Worm (Caenorhabditis elegans): Measurements from ENCODE around the gene dolk-1.

dolk-1 gene

DNA sequence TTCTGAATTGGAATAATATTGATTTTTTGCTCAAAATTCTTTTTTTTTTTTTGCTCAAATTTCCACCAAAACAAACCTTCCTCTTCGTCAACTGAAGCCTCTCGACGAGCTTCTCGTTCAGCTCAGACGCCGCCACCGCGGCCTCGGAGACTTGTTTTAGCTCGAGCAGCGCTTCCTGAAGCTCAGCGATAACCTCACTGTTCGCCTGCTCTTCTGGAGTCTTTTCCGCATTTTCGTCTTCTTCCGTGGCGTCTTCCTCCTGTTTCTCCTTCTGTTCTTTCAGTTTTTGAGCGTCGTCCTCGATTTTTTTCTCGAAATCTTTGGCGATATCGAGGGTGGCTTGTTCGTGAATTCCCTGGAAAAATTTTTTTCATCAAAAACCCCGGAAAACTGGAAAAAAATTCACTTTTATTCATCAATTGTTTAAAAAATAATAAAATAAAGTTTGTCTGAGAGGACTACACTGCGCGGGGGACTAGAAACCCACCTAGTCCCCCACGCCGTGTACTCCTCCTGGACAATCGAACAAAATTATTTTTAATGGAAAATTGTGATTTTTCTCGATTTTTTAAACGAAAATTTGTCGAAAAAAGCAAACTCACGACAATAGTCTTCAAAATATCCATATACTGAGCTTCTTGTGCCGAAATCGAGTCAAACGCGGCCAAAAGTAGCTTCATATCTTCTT is 12.8 kb upstream of the dolk-1 start:
- TF ChIP-seq W03F9.2 (tag; optimal IDR thresholded peaks at IDR 0.05), result peak; percentile 74
- TF ChIP-seq dao-5 (tag; optimal IDR thresholded peaks at IDR 0.05), result no peak
- TF ChIP-seq him-1 (tag; optimal IDR thresholded peaks at IDR 0.05), result peak; percentile 89

DNA sequence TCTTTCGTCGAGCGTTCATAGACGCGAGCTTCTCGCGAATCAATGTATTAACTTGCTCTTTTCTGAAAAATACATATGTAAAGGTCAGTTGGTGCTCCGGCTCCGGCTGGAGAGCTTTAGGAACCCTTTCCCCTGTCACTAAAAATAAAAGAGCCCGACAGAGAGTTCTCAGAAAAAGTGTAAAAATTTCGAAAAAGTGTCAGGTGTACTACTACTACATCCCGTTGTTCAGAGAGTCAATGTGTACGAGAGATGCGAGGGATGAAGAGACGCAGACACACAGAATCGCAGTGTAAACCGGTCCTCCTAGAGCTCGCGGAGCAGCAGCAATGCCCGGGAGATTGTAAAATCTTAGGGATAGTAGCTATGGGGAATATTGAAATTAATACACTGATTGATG is 9.2 kb upstream of the dolk-1 start:
- TF ChIP-seq W03F9.2 (tag; optimal IDR thresholded peaks at IDR 0.05), result no peak
- no peak for TF ChIP-seq dao-5 (tag; optimal IDR thresholded peaks at IDR 0.05)
- TF ChIP-seq him-1 (tag; optimal IDR thresholded peaks at IDR 0.05), result no peak

DNA sequence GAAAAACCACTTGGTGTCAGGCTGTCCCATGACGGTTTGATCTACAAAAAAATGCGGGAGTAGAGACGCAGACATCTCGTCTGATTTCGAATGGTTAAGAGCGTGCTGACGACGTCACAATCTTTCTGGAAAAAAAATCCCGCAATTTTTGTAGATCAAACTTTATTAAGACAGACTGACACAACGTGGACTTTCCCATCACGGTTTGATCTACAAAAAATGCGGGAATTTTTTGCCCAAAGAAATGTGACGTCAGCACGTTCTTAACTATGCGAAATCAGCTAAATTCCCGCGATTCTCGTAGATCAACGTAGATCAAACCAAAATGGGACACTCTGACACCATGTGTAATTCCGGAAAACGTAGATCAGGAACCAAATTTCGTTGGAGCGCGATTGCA is 5.1 kb upstream of the dolk-1 start:
- TF ChIP-seq W03F9.2 (tag; optimal IDR thresholded peaks at IDR 0.05) (no peak), dao-5 (tag; optimal IDR thresholded peaks at IDR 0.05) (no peak), him-1 (tag; optimal IDR thresholded peaks at IDR 0.05) (no peak)

DNA sequence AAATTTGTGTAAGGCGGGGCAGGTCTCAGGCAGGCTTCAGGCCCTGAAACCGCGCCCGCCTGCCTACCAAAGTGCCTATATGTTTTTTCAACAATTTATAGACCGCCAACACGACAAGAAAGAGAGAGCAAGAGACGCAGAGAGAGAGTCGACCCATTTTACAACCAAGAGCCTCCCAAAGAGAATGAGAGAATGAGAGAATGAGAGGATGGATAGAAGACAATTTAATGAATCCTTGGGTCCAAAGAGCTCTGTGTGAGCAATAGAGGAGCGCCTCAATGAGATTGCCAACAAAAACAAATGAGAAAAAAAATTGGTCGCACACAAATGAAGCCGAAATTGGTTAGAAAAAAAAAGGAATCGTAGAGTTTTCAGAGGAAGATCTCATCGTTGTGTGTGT is 4.5 kb upstream of the dolk-1 start:
- TF ChIP-seq W03F9.2 (tag; optimal IDR thresholded peaks at IDR 0.05) (no peak), him-1 (tag; optimal IDR thresholded peaks at IDR 0.05) (no peak), dao-5 (tag; optimal IDR thresholded peaks at IDR 0.05) (no peak)

DNA sequence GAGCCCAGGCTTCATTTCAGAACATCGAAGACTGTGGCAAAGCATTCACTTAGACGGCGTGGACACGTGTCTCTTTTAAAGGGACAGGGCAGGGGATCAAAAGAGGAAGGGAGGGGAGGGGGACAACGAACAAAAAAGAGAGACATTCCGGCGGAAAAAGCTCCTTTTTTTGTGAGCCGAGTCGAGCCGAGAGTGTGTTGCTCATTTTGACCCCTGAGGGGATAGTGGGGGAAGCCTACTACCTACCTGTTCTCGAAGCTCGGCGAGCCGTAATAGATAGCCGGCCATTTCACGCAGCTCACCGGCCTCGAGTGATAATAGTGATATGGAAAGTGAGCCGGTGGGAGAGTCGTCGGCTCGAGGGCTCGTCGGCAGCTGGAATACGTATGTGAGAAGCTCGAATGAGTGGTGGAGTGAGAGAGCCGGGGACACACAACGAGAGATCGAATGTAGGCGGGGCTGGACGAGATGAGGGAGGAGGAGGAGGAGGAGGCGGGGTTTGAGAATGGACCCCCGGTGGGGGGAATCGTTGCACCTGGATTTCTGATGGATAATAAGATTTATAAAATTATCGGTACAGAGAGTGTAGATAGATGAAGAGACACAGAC is 3.3 kb upstream of the dolk-1 start:
- TF ChIP-seq dao-5 (tag; optimal IDR thresholded peaks at IDR 0.05) (no peak), him-1 (tag; optimal IDR thresholded peaks at IDR 0.05) (no peak), W03F9.2 (tag; optimal IDR thresholded peaks at IDR 0.05) (no peak)

DNA sequence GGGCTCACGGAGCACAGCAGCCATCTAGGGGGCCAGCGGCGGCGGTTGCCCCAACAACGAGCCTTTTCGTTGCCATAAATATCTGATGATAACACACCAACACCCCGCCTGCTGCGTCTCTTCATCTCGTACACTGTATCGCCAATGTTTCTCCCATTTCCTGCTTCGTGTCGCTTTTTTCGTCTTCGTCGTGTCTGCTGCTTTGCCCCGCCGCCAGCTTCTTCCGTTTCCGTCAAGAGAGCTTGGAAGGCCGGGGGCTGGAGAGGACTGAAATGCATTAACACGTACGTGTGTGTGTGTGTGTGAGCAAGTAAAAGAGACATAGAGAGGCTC is 2.5 kb upstream of the dolk-1 start:
- no peak for TF ChIP-seq W03F9.2 (tag; optimal IDR thresholded peaks at IDR 0.05)
- TF ChIP-seq him-1 (tag; optimal IDR thresholded peaks at IDR 0.05), result no peak
- TF ChIP-seq dao-5 (tag; optimal IDR thresholded peaks at IDR 0.05), result no peak

DNA sequence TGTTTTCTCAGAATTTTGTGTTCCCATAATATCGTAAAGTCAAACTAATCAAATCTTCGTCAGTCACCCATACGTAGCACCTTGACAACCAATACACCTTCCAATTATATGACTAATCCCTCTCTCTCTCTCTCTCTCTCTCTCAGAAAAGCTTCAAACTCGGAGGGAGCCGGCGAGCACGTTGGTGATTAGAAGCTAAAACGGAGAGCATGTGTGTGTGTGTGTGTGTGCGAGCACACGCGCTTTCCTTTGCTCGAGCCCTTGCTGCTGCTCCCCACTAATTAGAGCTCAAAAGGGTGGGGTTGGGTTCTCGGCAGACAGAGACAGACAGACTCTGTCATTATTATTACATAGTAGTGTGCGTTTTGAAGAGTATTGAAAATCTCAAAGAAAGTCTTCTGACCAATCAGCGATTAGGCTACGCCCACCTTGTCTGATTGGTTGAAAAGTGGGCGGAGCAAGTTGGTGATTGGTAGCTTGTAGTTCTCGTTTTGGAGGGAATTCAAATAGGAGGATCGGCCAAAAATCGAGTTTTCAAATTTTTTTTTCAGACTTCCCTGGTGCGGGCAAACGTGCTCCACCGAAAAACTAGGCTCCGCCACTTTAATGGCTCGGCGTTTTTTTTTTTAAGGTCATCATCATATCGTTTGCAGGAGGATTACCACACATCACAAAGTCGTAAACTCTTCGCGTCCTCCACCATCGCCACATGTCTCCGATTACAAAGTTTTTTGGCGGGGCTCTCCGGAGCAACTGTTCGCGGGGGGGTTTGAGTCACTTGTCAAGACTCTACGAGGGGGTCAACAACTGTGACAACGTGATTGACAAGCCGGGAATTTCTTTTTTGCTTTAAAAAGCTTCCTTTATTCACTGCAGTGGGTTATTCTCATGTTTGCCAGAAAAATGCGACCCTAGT is 1.9 kb upstream of the dolk-1 start:
- TF ChIP-seq him-1 (tag; optimal IDR thresholded peaks at IDR 0.05) (no peak), W03F9.2 (tag; optimal IDR thresholded peaks at IDR 0.05) (no peak)

DNA sequence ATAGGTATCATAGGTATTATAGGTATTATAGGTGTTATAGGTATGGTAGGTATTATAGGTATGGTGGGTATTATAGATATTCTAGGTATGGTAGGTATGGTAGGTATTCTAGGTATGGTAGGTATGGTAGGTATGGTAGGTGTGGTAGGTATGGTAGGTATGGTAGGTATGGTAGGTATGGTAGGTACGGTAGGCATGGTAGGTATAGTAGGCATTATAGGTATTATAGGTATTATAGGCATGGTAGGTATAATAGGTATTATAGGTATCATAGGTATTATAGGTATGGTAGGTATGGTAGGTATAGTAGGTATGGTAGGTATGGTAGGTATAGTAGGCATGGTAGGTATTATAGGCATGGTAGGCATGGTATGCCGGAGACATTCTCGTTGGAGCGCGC is 1.5 kb downstream of the dolk-1 start:
- TF ChIP-seq dao-5 (tag; optimal IDR thresholded peaks at IDR 0.05), result no peak
- no peak for TF ChIP-seq him-1 (tag; optimal IDR thresholded peaks at IDR 0.05)
- TF ChIP-seq W03F9.2 (tag; optimal IDR thresholded peaks at IDR 0.05), result no peak

DNA sequence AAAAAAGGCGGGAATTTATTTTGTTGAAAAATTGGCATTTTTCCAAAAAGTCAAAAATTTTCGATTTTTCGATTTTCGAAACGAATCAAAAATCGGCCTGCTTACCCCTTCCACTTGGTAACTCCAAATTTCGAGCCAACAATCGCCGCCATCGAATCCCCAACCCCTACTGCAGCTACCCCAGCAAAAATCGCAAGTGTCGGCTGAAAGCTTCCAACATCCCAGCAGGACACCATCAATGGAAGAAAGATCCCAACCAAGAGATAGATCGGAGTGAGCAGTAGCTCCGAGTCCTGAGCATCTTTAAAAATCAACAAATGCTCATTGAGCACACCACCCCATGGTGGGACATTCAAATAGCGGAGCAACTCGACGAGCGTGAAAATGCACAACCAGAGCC is 2.5 kb downstream of the dolk-1 start:
- no peak for TF ChIP-seq dao-5 (tag; optimal IDR thresholded peaks at IDR 0.05)
- TF ChIP-seq W03F9.2 (tag; optimal IDR thresholded peaks at IDR 0.05), result no peak
- no peak for TF ChIP-seq him-1 (tag; optimal IDR thresholded peaks at IDR 0.05)

DNA sequence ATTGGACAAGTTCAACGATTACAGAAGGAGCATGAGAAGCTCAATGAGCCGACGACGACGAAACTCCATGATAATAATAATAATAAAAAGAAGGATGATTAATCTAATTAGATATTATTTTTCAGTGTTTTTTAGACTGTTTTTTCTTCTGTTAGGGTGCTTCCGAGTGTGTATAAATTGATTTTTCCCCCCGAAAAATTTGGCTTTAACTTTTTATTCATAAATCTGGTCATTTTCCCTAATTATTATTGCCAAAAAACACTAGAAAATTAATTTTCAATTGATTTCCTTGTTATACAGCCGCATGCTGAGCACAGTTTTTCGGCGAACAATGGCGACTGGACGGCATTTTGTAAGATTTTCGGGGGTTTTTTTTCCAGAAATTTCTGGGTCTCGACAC is 9.9 kb downstream of the dolk-1 start, which contains the start of gene nft-1:
TSS of gene nft-1 (plus strand) at position 301 of the 400 bp plus-strand sequence.
- TF ChIP-seq dao-5 (tag; optimal IDR thresholded peaks at IDR 0.05), result no peak
- TF ChIP-seq W03F9.2 (tag; optimal IDR thresholded peaks at IDR 0.05), result no peak
- TF ChIP-seq him-1 (tag; optimal IDR thresholded peaks at IDR 0.05), result no peak

DNA sequence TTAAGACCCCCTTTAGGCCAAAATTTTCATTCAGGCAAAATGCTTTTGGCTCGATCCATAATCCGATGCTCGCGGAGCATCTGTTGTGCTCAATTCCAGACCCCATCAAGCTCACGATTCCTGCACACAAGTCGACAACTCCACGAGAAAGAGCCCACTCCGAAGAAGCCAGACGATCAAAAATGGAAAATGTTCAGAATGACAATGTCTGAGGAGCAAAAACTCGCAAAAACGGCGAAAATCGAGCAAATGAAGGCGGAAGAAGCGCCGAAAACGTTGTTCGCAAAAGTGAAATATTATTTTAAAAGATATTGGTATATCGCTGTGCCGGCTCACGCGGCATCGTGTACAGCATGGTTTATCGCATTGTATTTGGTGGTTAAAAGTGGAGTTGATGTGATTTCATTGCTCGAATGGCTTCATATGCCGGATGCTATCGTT is 11.8 kb downstream of the dolk-1 start, which contains the start of gene Y56A3A.22:
TSS of gene Y56A3A.22 (plus strand) at position 35 of the 441 bp plus-strand sequence.
- TF ChIP-seq dao-5 (tag; optimal IDR thresholded peaks at IDR 0.05), result no peak
- no peak for TF ChIP-seq W03F9.2 (tag; optimal IDR thresholded peaks at IDR 0.05)
- no peak for TF ChIP-seq him-1 (tag; optimal IDR thresholded peaks at IDR 0.05)

DNA sequence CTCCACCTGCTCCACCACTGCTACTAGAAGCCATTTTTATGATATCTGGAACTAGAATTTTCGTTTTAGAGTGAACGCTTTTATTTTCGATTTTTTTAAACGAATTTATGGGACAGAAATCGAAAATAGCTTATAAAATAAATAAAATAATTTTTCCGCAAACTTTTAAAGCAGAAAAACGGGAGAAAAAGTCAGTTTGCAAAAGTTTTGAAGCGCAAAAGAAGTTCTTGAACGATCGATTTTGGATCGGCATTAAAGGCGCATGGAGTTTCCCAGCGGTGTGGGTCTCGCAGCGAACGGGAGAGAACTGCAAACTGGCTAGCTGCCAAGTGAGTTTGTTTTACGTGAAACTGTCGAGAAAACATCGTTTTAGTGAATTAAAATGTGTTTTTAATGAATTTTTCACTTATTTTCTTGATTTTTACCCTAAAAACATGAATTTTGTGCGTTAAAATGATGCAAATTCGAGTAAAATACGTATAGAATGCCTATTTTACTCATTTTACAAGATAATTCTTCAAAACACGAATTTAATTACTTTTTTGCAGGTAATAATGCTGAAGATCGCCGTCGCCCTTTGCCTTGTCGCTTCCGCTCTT is 13.2 kb downstream of the dolk-1 start, which contains the start of the genes ccf-1 and trap-4:
TSS of gene ccf-1 (minus strand) at position 51 of the 599 bp plus-strand sequence.
TSS of gene trap-4 (plus strand) at position 549 of the 599 bp plus-strand sequence.
- TF ChIP-seq W03F9.2 (tag; optimal IDR thresholded peaks at IDR 0.05) (peak; percentile 54), him-1 (tag; optimal IDR thresholded peaks at IDR 0.05) (no peak)

DNA sequence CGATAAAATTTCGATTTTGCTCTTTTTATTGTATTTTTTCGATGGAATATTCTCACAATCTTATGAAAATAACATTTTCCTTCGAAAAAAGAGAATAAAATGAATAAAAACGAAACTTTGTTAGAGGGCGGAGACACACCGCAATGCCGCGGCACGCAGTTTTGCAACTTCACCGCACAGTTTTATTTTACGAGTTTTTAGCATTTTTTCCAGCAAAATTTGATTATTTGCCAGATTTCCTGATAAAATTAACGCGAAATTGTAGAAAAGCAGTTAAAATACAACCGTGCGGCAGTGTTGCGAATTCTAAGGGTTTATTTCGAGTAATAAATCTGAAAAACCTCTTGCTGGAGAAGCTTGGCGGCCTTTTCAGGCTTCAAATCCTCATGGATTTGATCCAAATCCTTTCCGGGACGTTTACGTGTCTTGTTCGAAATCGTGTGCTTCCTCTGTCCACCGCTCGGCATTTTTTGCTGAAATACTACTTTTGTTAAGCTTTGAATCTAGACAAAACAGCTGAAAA is 15.1 kb downstream of the dolk-1 start, which contains the start of gene znf-593:
TSS of gene znf-593 (minus strand) at position 473 of the 523 bp plus-strand sequence.
- TF ChIP-seq him-1 (tag; optimal IDR thresholded peaks at IDR 0.05) (no peak), dao-5 (tag; optimal IDR thresholded peaks at IDR 0.05) (no peak), W03F9.2 (tag; optimal IDR thresholded peaks at IDR 0.05) (no peak)
